Worm (Caenorhabditis elegans): ENCODE data around the gene ist-1.

ce11 chrX:7157483-7157882, 31.0 kb downstream of the ist-1 start:
- TF ChIP-seq cog-1 (tag; optimal IDR thresholded peaks at IDR 0.05) (no peak), flt-1 (GFP tag; IDR thresholded peaks at IDR 0.05) (no peak), ztf-29 (GFP tag; IDR thresholded peaks at IDR 0.05) (no peak), T22C8.4 (GFP tag; IDR thresholded peaks at IDR 0.05) (no peak), klf-2 (GFP tag; conservative IDR thresholded peaks at IDR 0.05) (no peak), ztf-23 (GFP tag; IDR thresholded peaks at IDR 0.05) (no peak)
